Worm (Caenorhabditis elegans) whole organism, midembryonic: ENCODE data around the gene C17H12.10.

Source experiments
- T22C8.4 ChIP-seq: fragments of 200-800 bp; sonication (Bioruptor generic); IDR thresholded peaks from 2 replicates; pipeline ENCODE4 v1.3.6; 2022; ENCODE audit warnings: missing genetic modification characterization, missing compliant biosample characterization
- cog-1 ChIP-seq: sonication (generic microtip); optimal IDR thresholded peaks from 2 replicates; lab custom pipeline; 2016; ENCODE audit warnings: missing genetic modification characterization, missing compliant biosample characterization
- flt-1 ChIP-seq: fragments of 200-800 bp; sonication (Bioruptor generic); IDR thresholded peaks from 2 replicates; pipeline ENCODE4 v1.3.6; 2022; ENCODE audit warnings: missing genetic modification characterization, missing compliant biosample characterization
- klf-2 ChIP-seq: fragments of 200-800 bp; sonication (Bioruptor generic); conservative IDR thresholded peaks from 2 replicates; pipeline ENCODE4 v1.3.6; 2022; ENCODE audit warnings: missing genetic modification reagents, missing genetic modification characterization, missing compliant biosample characterization
- med-1 ChIP-seq: sonication (generic microtip); optimal IDR thresholded peaks from 2 replicates; lab custom pipeline; 2017; ENCODE audit warnings: missing genetic modification characterization, mild to moderate bottlenecking, missing compliant biosample characterization, antibody characterized with exemption, missing genetic modification reagents; ENCODE audit not compliant: insufficient read depth
- ref-1 ChIP-seq: fragments of 200-800 bp; sonication (Bioruptor generic); conservative IDR thresholded peaks from 2 replicates; pipeline ENCODE4 v1.3.6; 2022; ENCODE audit warnings: missing genetic modification reagents, missing genetic modification characterization, missing compliant biosample characterization
- tab-1 ChIP-seq: fragments of 200-800 bp; sonication (Bioruptor generic); IDR thresholded peaks from 2 replicates; pipeline ENCODE4 v1.3.6; 2022; ENCODE audit warnings: missing genetic modification characterization, missing compliant biosample characterization
- ztf-23 ChIP-seq: fragments of 200-800 bp; sonication (Bioruptor generic); IDR thresholded peaks from 2 replicates; pipeline ENCODE4 v1.3.6; 2022; ENCODE audit warnings: missing genetic modification reagents, missing genetic modification characterization, missing compliant biosample characterization
- ztf-29 ChIP-seq: fragments of 200-800 bp; sonication (Bioruptor generic); IDR thresholded peaks from 2 replicates; pipeline ENCODE4 v1.3.6; 2022; ENCODE audit warnings: missing genetic modification reagents, missing genetic modification characterization, missing compliant biosample characterization

Gene C17H12.10

DNA sequence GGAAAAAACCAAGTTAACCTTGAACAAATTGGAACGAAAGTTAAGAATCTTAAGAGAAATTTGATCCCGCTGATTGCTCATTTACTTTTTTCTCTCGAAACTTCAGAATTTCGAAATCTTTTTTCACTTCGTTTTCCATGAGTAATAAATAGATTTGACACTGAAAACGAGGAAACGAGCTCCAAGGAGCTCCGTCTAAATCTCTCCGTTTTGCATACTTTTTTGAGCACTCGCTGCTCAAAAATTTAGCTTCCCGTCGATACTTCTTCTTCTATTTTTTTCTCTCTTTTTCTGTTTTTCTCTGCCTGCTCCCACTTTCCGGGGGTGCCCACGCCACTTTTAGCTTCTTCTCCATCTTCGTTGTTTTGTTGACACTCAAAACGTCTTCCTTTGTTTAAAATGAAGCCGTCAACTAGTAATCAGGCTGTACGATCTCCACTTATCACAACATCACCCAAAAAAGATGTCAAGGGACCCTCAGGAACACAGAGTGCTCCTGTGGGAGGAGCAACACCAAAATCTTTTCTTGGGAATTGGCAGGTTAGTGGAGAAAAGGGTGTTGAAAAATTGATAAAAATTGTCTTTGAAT is at the start of gene C17H12.10:
TSS of gene C17H12.10 (plus strand) at position 325 of the 589 bp plus-strand sequence.
- TF ChIP-seq ztf-23 (no peak), flt-1 (GFP tag; lab: Robert Waterston, UW) (no peak)

DNA sequence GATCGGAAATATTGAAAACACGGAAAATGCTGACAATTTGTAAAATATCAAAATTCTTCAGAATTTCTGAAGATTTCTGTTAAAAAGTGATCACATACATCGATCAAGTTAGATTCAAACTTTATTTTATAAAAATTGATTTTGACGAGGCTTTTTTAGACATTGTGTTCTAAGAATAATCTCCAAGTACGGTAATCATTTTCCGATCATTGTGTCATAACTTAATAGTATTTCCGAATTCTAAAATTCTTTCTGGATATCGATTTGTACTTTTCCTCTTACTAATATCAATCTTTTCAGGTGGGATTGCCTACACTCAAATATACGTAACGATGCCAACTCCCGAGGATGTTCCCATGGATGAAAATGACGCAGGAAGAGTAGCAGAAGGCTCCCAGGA is 49.6 kb upstream of the C17H12.10 start, which contains the start of gene usp-4:
TSS of gene usp-4 (plus strand) at position 301 of the 400 bp plus-strand sequence.
- TF ChIP-seq ref-1 (GFP tag; lab: Robert Waterston, UW) (no peak), med-1 (no peak), T22C8.4 (no peak), klf-2 (GFP tag; lab: Robert Waterston, UW) (no peak), tab-1 (no peak), flt-1 (GFP tag; lab: Robert Waterston, UW) (no peak), ztf-23 (no peak), cog-1 (tag; lab: Kevin White, UChicago) (no peak), ztf-29 (GFP tag; lab: Robert Waterston, UW) (no peak)

DNA sequence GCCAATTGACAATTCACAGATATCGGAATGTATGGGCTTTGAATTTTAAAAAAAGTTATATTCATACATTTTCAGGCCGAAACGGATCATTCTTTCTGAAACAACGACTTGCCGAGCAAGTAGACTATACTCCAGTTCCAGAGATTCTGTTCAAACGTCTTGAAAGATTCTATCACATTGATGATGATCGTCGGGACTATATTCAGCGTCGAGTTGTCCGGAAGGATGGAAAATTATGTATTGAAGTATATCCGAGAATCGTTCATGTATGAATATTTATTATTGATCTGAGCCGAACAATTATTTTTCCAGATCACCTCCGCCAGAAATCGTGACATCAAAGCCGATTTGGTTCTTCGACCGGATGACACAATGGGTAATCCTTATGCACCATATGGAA is 49.0 kb upstream of the C17H12.10 start:
- no peak for TF ChIP-seq cog-1 (tag; lab: Kevin White, UChicago)
- no peak for TF ChIP-seq tab-1
- no peak for TF ChIP-seq T22C8.4
- TF ChIP-seq ztf-23, result no peak
- TF ChIP-seq ztf-29 (GFP tag; lab: Robert Waterston, UW), result no peak
- no peak for TF ChIP-seq flt-1 (GFP tag; lab: Robert Waterston, UW)
- TF ChIP-seq med-1, result no peak
- no peak for TF ChIP-seq klf-2 (GFP tag; lab: Robert Waterston, UW)
- TF ChIP-seq ref-1 (GFP tag; lab: Robert Waterston, UW), result no peak

DNA sequence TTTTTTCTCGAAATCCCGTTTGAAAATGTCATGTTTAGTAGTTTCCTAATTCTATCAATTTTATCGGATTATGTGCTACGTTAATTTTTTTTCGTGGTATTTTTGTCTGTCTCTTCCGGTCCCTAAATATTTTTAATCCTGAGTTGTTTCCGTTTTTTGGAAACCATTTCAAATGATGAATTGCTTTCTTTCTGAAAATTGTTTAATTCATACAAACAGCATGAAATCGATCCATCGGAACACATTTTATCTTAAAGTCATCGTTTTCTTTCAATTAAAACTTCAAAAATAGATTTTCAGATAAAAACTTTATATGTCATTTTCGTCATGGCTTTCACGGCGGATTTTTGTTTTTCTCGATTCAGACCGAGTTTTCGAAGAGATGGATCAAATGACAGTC is 44.2 kb upstream of the C17H12.10 start, which contains the start of gene spd-3:
TSS of gene spd-3 (plus strand) at position 301 of the 400 bp plus-strand sequence.
- no peak for TF ChIP-seq ref-1 (GFP tag; lab: Robert Waterston, UW)

DNA sequence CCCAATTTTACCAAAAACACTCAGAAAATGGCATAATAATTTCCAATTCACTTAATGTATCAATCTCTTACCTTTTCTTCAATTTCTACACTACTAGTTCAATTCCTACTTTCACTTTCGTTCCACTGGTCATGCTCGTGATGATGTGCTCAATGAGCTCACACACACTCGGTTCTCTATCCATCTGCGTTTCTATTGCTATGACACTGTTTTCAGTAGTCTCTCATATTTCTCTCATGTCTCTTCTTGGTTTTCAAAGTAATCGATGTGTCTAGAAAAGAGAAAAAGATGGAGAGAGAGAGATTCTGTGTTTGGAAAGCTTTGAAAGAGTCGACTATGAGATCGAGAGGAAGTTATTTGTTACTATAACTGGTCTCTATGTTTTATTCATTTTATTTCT is 39.4 kb upstream of the C17H12.10 start:
- no peak for TF ChIP-seq flt-1 (GFP tag; lab: Robert Waterston, UW)
- no peak for TF ChIP-seq ref-1 (GFP tag; lab: Robert Waterston, UW)
- no peak for TF ChIP-seq med-1

DNA sequence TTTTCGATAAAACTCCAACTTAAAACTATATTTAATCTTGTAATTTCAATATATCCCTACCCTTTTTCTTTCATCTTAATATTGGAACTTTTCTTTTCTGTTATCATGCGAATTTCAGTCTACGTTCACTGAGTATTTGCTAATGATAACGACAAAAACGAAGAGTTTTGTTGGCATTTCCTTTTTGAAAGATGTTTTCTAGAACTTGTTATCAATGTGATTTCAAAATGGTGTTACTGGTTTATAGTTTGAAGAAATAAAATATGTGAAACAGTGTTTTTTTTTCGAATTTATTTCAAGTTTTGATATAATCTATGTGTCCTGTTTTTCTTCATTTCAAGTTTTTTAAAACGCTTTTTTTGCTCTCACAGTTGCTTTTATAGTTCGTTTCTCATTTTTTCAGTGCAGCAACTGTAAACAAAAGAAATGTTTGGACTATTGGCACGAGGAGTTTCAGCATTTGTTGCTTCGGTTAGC is 36.2 kb upstream of the C17H12.10 start, which contains the start of gene anat-1:
TSS of gene anat-1 (plus strand) at position 427 of the 477 bp plus-strand sequence.
- no peak for TF ChIP-seq ztf-29 (GFP tag; lab: Robert Waterston, UW)
- no peak for TF ChIP-seq flt-1 (GFP tag; lab: Robert Waterston, UW)
- no peak for TF ChIP-seq ref-1 (GFP tag; lab: Robert Waterston, UW)
- no peak for TF ChIP-seq T22C8.4
- TF ChIP-seq cog-1 (tag; lab: Kevin White, UChicago), result no peak
- no peak for TF ChIP-seq ztf-23
- no peak for TF ChIP-seq med-1
- TF ChIP-seq tab-1, result no peak
- no peak for TF ChIP-seq klf-2 (GFP tag; lab: Robert Waterston, UW)

DNA sequence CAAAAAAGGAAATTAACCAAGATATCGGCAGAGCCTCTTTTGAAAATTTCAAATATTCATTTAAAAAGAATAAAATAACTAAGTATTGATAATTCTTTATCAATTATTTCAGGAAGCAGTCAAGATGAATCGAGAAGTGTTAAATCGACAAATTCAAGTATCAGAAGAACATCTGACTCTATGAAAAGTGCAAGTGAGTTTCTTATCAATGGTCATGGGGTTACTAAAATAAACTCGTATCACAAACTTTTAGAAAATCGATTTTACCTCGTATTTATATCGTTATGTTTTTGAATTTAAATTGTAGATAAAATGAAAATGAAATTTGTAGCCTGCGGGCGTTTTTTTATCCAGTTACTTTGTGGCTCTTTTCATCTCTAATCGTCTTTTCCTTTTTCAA is 35.0 kb upstream of the C17H12.10 start:
- no peak for TF ChIP-seq flt-1 (GFP tag; lab: Robert Waterston, UW)
- no peak for TF ChIP-seq T22C8.4
- no peak for TF ChIP-seq ztf-23
- TF ChIP-seq tab-1, result no peak

DNA sequence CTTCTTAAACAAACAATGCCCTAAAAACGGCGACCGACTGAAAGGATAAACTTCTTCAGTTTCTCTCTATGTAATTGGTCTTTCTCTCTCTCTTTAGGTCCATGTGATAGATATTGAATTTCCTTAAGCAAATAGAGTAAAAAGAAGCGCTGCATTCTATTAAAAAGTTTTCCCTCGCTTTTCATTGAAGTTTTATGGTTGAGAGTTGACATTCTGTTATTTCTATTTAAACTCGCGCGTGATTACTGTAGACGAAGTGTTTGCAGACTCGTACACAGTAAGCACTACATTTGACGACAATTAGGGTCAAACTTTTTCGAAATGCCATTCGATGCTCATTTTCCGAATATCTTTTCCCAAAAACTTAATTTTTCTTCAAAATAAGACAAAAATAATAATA is 29.4 kb upstream of the C17H12.10 start:
- TF ChIP-seq med-1 (no peak), klf-2 (GFP tag; lab: Robert Waterston, UW) (no peak), tab-1 (no peak), T22C8.4 (no peak), ztf-23 (no peak), ref-1 (GFP tag; lab: Robert Waterston, UW) (no peak), flt-1 (GFP tag; lab: Robert Waterston, UW) (no peak), cog-1 (tag; lab: Kevin White, UChicago) (no peak), ztf-29 (GFP tag; lab: Robert Waterston, UW) (no peak)

DNA sequence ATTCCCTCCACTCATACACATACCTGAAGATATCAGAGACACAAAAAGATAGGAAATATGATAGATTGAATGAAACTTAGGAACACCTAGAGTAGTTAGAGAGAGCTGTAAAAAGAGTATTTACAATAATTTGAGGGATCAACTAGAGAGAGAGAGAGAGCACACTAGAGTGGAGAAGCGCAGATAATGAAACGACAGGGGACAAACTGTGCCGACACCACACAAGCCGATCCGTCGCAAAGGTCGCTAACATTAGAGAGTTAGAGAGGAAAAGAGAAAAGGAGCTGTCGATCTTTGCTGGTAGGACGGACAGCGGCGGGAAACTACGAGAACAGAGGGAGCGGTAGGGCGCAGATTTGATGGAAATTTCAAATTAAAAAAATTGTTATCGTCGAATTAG is 21.4 kb upstream of the C17H12.10 start, which contains the start of gene dyci-1:
TSS of gene dyci-1 (minus strand) at position 122 of the 400 bp plus-strand sequence.
- TF ChIP-seq tab-1 (no peak), ztf-29 (GFP tag; lab: Robert Waterston, UW) (no peak), med-1 (no peak), klf-2 (GFP tag; lab: Robert Waterston, UW) (no peak), flt-1 (GFP tag; lab: Robert Waterston, UW) (no peak), T22C8.4 (no peak), cog-1 (tag; lab: Kevin White, UChicago) (no peak)

DNA sequence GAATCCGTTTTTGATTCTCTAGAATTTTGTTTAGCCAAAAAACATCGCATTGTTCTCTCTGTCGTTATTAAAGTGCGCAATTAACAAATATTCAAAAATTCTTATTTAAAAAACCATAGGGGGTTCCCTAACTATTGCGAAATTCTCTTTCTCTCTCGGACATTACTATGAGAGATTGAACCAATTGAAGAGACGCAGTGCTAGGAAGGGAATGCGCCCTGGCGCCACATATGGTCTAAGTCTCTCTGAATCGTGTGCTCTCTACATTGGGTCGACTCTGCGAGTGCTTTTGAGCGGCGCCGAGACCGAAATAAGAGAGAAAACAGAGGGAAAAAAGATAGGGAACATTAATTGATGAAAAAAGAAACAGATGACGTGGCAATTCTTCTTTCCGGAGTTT is 20.7 kb upstream of the C17H12.10 start:
- no peak for TF ChIP-seq ref-1 (GFP tag; lab: Robert Waterston, UW)
- TF ChIP-seq med-1, result no peak
- no peak for TF ChIP-seq ztf-23
- no peak for TF ChIP-seq cog-1 (tag; lab: Kevin White, UChicago)
- TF ChIP-seq ztf-29 (GFP tag; lab: Robert Waterston, UW), result no peak
- TF ChIP-seq flt-1 (GFP tag; lab: Robert Waterston, UW), result no peak
- TF ChIP-seq tab-1, result no peak
- no peak for TF ChIP-seq T22C8.4
- no peak for TF ChIP-seq klf-2 (GFP tag; lab: Robert Waterston, UW)

DNA sequence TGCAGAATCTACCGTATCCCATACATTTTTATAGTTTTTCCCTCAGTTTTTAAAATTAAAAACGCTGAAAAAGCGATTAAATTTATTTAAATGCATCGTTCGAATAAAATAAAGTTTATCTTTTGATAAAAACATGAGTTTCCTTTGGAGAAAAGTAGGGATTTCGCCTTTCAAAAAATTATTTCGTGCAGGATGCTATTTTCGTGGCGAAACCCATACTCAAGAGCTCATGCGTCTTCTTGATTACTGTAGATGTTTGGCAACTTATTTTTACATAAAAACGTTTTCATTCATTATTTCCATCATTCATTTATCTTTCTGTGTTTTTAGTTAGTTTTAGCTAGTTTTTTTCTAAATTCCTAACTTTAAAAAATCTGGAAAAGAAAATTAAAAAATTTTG is 16.6 kb upstream of the C17H12.10 start:
- no peak for TF ChIP-seq cog-1 (tag; lab: Kevin White, UChicago)
- TF ChIP-seq med-1, result no peak
- TF ChIP-seq tab-1, result no peak
- no peak for TF ChIP-seq ref-1 (GFP tag; lab: Robert Waterston, UW)
- TF ChIP-seq ztf-23, result no peak
- no peak for TF ChIP-seq klf-2 (GFP tag; lab: Robert Waterston, UW)
- no peak for TF ChIP-seq T22C8.4
- TF ChIP-seq ztf-29 (GFP tag; lab: Robert Waterston, UW), result no peak
- no peak for TF ChIP-seq flt-1 (GFP tag; lab: Robert Waterston, UW)
